Worm (Caenorhabditis elegans) whole organism, L1 larva: Measurements from ENCODE around the gene ZK721.3.

Experiments
- ama-1 ChIP-seq: fragments of 150-350 bp; optimal IDR thresholded peaks from 2 replicates; lab custom pipeline; 2014
- ceh-63 ChIP-seq: fragments of 200-800 bp; sonication (Bioruptor generic); optimal IDR thresholded peaks from 2 replicates; lab custom pipeline; 2018; ENCODE audit warnings: mild to moderate bottlenecking, missing genetic modification characterization, missing compliant biosample characterization
- fkh-8 ChIP-seq: sonication (generic microtip); optimal IDR thresholded peaks from 2 replicates; lab custom pipeline; 2016; ENCODE audit warnings: mild to moderate bottlenecking, missing genetic modification characterization, missing compliant biosample characterization
- hlh-4 ChIP-seq: sonication (generic microtip); optimal IDR thresholded peaks from 2 replicates; lab custom pipeline; 2016; ENCODE audit warnings: mild to moderate bottlenecking, missing genetic modification characterization, missing compliant biosample characterization
- lin-14 ChIP-seq: fragments of 200-800 bp; sonication (Bioruptor generic); optimal IDR thresholded peaks from 2 replicates; lab custom pipeline; 2018; ENCODE audit warnings: mild to moderate bottlenecking, missing genetic modification characterization, moderate library complexity, missing compliant biosample characterization
- lin-15B ChIP-seq: fragments of 150-350 bp; sonication (generic microtip); optimal IDR thresholded peaks from 3 replicates; lab custom pipeline; 2014; ENCODE audit warnings: missing biosample characterization, missing genetic modification characterization
- lin-35 ChIP-seq, 2 experiments: fragments of 150-350 bp; optimal IDR thresholded peaks; 2 replicates each; lab custom pipeline; 2014; ENCODE audit warnings: missing biosample characterization in 2 of 2, missing genetic modification characterization in 2 of 2, missing genetic modification reagents in 2 of 2
- mdl-1 ChIP-seq, 2 experiments: fragments of 150-350 bp; optimal IDR thresholded peaks; 2 replicates each; lab custom pipeline; 2014 to 2017; ENCODE audit warnings: missing biosample characterization in 2 of 2, missing genetic modification characterization in 2 of 2, inconsistent platforms in 1 of 2
- nhr-237 ChIP-seq: fragments of 150-350 bp; optimal IDR thresholded peaks from 2 replicates; lab custom pipeline; 2014; ENCODE audit warnings: missing biosample characterization, missing genetic modification characterization
- nhr-76 ChIP-seq: sonication (generic microtip); optimal IDR thresholded peaks from 2 replicates; lab custom pipeline; 2017; ENCODE audit warnings: missing biosample characterization, missing genetic modification characterization
- skn-1 ChIP-seq: fragments of 150-350 bp; optimal IDR thresholded peaks from 2 replicates; lab custom pipeline; 2014; ENCODE audit warnings: missing biosample characterization, missing genetic modification characterization
- tbx-2 ChIP-seq: sonication (generic microtip); optimal IDR thresholded peaks from 2 replicates; lab custom pipeline; 2016; ENCODE audit warnings: missing genetic modification characterization, missing compliant biosample characterization
- ztf-11 ChIP-seq, 2 experiments: sonication (generic microtip); optimal IDR thresholded peaks; 2 replicates each; lab custom pipeline; 2016 to 2017; ENCODE audit warnings: missing genetic modification characterization in 2 of 2, missing biosample characterization in 1 of 2, missing compliant biosample characterization in 1 of 2

DNA sequence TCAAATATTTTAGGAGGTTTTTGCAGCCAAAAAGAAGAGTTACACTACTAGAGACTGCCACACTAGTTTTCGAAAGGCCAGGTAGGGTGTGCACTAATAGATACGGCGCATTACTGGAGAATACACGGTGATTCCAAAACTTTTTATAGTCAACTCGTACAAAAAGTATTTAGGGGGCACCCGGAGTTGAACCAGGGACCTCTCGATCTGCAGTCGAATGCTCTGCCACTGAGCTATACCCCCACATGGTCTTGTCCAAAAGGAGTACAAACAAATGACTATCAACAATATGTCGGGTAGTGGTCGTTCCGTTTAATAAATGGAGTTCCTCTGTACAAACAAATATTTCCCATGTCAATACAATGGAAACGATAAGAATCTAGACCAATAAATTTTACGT is 33.6 kb downstream of the ZK721.3 start:
- TF ChIP-seq nhr-76 (tag; lab: Kevin White, UChicago) (no peak), lin-14 (no peak), ztf-11 (tag; optimal IDR thresholded peaks at IDR 0.05; lab: Kevin White, UChicago) (no peak), nhr-237 (no peak), lin-15B (tag; lab: Kevin White, UChicago) (no peak), fkh-8 (tag; lab: Kevin White, UChicago) (no peak), lin-35 (GFP tag; optimal IDR thresholded peaks at IDR 0.05; lab: Kevin White, UChicago) (no peak), ama-1 (lab: Kevin White, UChicago) (no peak), tbx-2 (tag; lab: Kevin White, UChicago) (no peak), hlh-4 (no peak), ceh-63 (GFP tag; lab: Kevin White, UChicago) (no peak), mdl-1 (tag; optimal IDR thresholded peaks at IDR 0.05; lab: Kevin White, UChicago) (no peak), skn-1 (tag; lab: Kevin White, UChicago) (no peak)
